Worm (Caenorhabditis elegans): ENCODE data around the gene K09H11.15.

The K09H11.15 gene

DNA sequence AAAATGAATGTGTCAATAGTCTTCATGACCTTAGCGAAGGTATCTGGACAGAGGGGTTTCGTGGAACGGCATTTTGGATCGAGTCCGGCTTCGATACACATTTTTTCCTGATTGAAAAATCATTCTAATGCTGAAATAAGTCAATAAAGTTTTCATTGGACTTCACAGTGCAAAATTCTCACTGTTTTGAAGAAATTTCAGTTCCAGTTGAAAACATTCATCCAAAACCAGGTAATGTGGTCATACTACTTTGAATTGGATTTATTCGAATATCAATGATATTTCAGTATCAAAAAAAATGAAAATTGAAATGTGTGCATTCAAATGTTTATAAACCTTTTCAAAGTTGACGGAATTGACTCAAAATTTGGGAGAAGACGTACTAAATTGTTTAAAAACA lies 22.7 kb upstream of the K09H11.15 start, which contains the start of gene pgph-1:
Gene pgph-1, minus strand, starts transcription at position 101 of the 400 bp plus-strand sequence.
- TF ChIP-seq W03F9.2 (tag; optimal IDR thresholded peaks at IDR 0.05) (no peak), him-1 (tag; optimal IDR thresholded peaks at IDR 0.05) (no peak), dao-5 (tag; optimal IDR thresholded peaks at IDR 0.05) (no peak)

DNA sequence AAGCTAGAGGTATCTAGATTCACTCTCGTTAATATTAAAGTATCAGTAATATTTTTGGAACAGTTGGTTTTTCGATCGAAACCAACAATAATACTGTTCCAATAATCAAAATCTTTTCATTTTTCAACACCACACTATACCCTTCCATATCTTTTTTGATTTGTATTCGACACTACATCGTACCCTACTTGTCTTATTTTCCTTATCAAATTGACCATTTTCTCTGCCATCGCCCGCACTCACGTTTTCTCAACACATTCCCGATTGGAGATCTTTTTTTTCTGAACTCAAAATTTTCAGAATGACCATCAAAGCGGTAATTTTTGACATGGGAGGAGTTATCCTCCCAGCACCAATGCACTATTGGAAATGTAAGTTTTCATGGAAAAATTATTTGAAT lies 16.8 kb upstream of the K09H11.15 start, which contains the start of gene acds-10:
Gene acds-10, plus strand, starts transcription at position 301 of the 400 bp plus-strand sequence.
- TF ChIP-seq him-1 (tag; optimal IDR thresholded peaks at IDR 0.05) (no peak), W03F9.2 (tag; optimal IDR thresholded peaks at IDR 0.05) (no peak), dao-5 (tag; optimal IDR thresholded peaks at IDR 0.05) (no peak)

DNA sequence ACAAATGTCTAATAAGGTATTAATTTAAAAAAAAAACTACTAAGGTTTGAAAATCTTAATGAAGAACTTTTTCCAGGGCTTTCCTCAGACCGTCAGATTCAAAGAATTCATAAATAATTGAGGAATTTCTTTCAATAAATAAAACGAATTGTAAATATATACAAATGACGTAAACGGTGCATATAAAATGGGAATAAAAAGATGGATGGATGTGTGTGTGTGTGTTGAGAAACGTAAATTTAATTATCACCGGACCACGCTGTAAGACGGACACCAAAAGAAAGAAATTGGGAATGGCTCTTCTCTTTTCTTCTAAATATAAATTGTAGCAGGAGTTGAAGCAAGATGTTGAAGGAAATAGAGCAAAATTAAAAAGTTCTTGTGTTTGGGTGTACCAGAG lies 15.6 kb upstream of the K09H11.15 start:
- no peak for TF ChIP-seq dao-5 (tag; optimal IDR thresholded peaks at IDR 0.05)
- no peak for TF ChIP-seq him-1 (tag; optimal IDR thresholded peaks at IDR 0.05)
- TF ChIP-seq W03F9.2 (tag; optimal IDR thresholded peaks at IDR 0.05), result no peak

ce11 chrV:5741237-5741636 lies 10.6 kb upstream of the K09H11.15 start:
- no peak for TF ChIP-seq him-1 (tag; optimal IDR thresholded peaks at IDR 0.05)
- no peak for TF ChIP-seq dao-5 (tag; optimal IDR thresholded peaks at IDR 0.05)
- TF ChIP-seq W03F9.2 (tag; optimal IDR thresholded peaks at IDR 0.05), result no peak

ce11 chrV:5739438-5739837 lies 8.8 kb upstream of the K09H11.15 start:
- TF ChIP-seq W03F9.2 (tag; optimal IDR thresholded peaks at IDR 0.05), result no peak
- TF ChIP-seq dao-5 (tag; optimal IDR thresholded peaks at IDR 0.05), result no peak
- no peak for TF ChIP-seq him-1 (tag; optimal IDR thresholded peaks at IDR 0.05)

ce11 chrV:5736068-5736467 lies 5.4 kb upstream of the K09H11.15 start, which contains the start of gene K09H11.6:
Gene K09H11.6 (minus strand): TSS chrV:5736168.
- TF ChIP-seq him-1 (tag; optimal IDR thresholded peaks at IDR 0.05), result no peak
- no peak for TF ChIP-seq dao-5 (tag; optimal IDR thresholded peaks at IDR 0.05)
- no peak for TF ChIP-seq W03F9.2 (tag; optimal IDR thresholded peaks at IDR 0.05)

DNA sequence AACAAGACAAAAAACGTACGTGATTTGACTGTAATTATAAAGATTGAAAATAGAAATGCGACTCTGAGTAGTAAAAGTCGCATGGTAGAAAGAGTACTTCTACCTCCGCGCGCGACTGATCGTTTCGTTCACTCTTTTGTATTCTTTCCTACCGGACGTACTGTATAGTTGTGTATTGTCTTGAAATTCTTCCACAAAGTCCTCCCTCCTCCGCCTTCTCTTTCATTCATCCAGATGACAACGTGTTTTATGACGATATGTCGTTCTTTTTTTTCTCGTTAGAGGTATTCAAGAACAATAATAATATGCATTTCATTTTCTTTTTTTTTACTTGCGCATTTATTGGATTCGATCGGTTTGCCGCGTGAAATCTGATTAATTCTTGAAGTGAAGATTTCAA lies 4.2 kb downstream of the K09H11.15 start, which contains the start of gene K09H11.4:
Gene K09H11.4, minus strand, starts transcription at position 101 of the 400 bp plus-strand sequence.
- no peak for TF ChIP-seq him-1 (tag; optimal IDR thresholded peaks at IDR 0.05)
- no peak for TF ChIP-seq dao-5 (tag; optimal IDR thresholded peaks at IDR 0.05)
- no peak for TF ChIP-seq W03F9.2 (tag; optimal IDR thresholded peaks at IDR 0.05)

- TF ChIP-seq him-1 (tag; optimal IDR thresholded peaks at IDR 0.05), result no peak
- no peak for TF ChIP-seq W03F9.2 (tag; optimal IDR thresholded peaks at IDR 0.05)
- no peak for TF ChIP-seq dao-5 (tag; optimal IDR thresholded peaks at IDR 0.05)
Observed at ce11 chrV:5724395-5724794, 6.3 kb downstream of the K09H11.15 start.

- TF ChIP-seq dao-5 (tag; optimal IDR thresholded peaks at IDR 0.05) (no peak), W03F9.2 (tag; optimal IDR thresholded peaks at IDR 0.05) (no peak), him-1 (tag; optimal IDR thresholded peaks at IDR 0.05) (no peak)
Observed at ce11 chrV:5722093-5722492, 8.6 kb downstream of the K09H11.15 start.

DNA sequence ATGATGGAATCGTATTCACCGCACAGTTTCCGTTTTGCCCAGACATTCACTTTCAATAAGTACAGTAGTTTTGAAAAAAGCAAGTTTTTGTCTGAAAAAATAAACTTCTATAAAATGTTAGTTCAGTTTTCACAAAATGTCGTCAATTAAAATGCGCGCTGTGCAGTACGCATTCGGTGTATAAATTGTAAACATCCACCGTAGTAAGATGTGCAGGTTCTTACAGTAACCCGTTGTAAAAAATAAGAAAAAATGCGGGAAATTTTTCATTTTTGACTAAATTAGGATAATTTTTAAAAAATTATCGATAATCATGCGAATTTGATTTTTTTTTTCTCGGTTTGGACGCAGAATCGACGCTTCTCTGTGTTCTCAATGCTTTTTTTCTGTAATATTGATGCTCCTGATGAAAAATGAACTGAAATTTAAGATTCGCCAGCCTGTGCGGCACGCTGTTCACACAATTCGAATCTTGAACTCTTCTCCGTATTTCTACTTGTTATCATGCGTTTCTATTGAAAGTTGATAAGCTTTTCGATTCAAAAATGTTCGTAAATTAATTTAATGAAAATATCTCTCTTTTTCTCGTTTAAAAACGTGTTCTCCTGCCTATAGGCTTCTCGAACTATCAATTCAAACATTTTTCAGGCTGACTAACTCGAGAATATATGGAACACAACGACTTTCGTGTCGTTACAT lies 13.3 kb downstream of the K09H11.15 start, which contains the start of gene rga-3:
Gene rga-3, plus strand, starts transcription at position 649 of the 699 bp plus-strand sequence.
- TF ChIP-seq him-1 (tag; optimal IDR thresholded peaks at IDR 0.05) (no peak), W03F9.2 (tag; optimal IDR thresholded peaks at IDR 0.05) (peak; percentile 66), dao-5 (tag; optimal IDR thresholded peaks at IDR 0.05) (no peak)

DNA sequence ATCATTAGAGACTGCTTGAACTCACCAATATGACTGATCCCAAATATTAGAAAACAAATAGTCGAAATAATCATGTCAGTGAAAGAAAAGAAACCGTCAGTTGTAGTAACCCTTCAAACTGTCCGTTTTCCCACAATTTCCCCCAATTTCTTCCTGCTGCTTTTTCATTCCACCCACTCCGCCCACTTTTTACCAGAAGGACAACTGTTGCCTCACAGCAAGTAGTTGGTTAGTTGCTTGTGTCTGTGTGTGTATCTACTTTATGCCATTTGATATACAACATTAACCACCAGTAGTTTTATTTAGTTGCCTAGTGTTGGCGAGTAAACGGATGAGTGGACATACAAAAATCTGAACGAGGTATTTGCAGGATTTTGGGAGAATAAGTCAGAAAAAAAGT lies 14.2 kb downstream of the K09H11.15 start, which contains the start of gene K09H11.9:
Gene K09H11.9, minus strand, starts transcription at position 101 of the 400 bp plus-strand sequence.
- no peak for TF ChIP-seq dao-5 (tag; optimal IDR thresholded peaks at IDR 0.05)
- TF ChIP-seq W03F9.2 (tag; optimal IDR thresholded peaks at IDR 0.05), result no peak
- TF ChIP-seq him-1 (tag; optimal IDR thresholded peaks at IDR 0.05), result no peak

ce11 chrV:5713510-5713909 lies 17.2 kb downstream of the K09H11.15 start:
- TF ChIP-seq W03F9.2 (tag; optimal IDR thresholded peaks at IDR 0.05) (no peak), him-1 (tag; optimal IDR thresholded peaks at IDR 0.05) (no peak), dao-5 (tag; optimal IDR thresholded peaks at IDR 0.05) (no peak)

DNA sequence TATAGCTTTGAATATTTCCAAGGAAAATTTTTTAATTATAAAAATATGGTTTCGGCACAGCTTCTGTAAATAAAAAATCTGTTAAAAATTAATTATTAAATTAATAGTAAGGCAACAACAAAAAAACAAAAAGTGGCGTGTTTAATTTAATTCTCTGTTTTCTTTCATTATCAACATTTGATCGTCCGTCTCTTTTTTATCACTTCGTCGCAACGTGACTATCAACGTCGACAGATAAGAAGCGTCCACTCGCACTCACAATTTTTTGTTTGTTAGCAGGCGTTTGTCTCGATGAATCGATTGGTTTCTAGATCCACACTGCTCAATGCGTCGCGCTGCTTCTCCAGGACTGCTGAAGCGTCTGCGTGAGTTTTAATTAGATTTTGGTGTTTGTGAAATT lies 18.0 kb downstream of the K09H11.15 start, which contains the start of gene gcst-1:
Gene gcst-1, plus strand, starts transcription at position 277 of the 400 bp plus-strand sequence.
- TF ChIP-seq W03F9.2 (tag; optimal IDR thresholded peaks at IDR 0.05) (no peak), him-1 (tag; optimal IDR thresholded peaks at IDR 0.05) (no peak), dao-5 (tag; optimal IDR thresholded peaks at IDR 0.05) (no peak)

DNA sequence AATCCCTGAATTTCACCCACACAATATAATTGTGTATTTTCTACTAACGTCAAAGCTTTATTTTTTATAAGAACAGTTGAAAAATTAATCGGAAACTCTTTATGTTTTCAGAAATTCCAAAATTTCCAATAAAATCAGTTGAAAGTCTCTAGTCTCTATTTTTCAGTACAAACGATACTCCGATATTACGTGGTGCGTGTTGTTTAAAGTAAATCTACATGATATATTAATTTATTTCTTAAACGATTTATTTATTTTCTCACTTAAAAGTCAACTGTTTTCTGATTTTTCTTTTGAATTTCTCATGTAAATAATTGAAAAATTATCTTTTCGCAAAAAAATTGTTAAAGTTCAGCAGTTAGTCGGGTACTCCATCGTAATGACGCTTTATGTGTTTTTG lies 18.5 kb downstream of the K09H11.15 start:
- TF ChIP-seq him-1 (tag; optimal IDR thresholded peaks at IDR 0.05) (no peak), dao-5 (tag; optimal IDR thresholded peaks at IDR 0.05) (no peak), W03F9.2 (tag; optimal IDR thresholded peaks at IDR 0.05) (no peak)

All from whole organism, L4/young adult.